Worm (Caenorhabditis elegans) whole organism, L4 larva: ENCODE data around the gene clec-187.

Experiments used
- F10B5.3 ChIP-seq: sonication (generic microtip); optimal IDR thresholded peaks from 2 replicates; lab custom pipeline; 2016; ENCODE audit warnings: mild to moderate bottlenecking, missing genetic modification characterization, missing compliant biosample characterization
- F26F4.8 ChIP-seq: fragments of 200-800 bp; sonication (Bioruptor generic); conservative IDR thresholded peaks from 2 replicates; pipeline ENCODE4 v1.3.6; 2022; ENCODE audit warnings: missing genetic modification characterization, missing compliant biosample characterization
- F37D6.2 ChIP-seq: sonication (generic microtip); optimal IDR thresholded peaks from 2 replicates; lab custom pipeline; 2016; ENCODE audit warnings: mild to moderate bottlenecking, missing genetic modification characterization, missing compliant biosample characterization
- R02D3.7 ChIP-seq: fragments of 150-350 bp; sonication (generic microtip); optimal IDR thresholded peaks from 3 replicates; lab custom pipeline; 2014; ENCODE audit warnings: missing biosample characterization, missing genetic modification characterization
- T20F7.1 ChIP-seq: fragments of 200-800 bp; sonication (Bioruptor generic); optimal IDR thresholded peaks from 2 replicates; lab custom pipeline; 2018; ENCODE audit warnings: mild to moderate bottlenecking, missing genetic modification characterization, missing compliant biosample characterization
- T26A8.4 ChIP-seq: fragments of 200-800 bp; sonication (Bioruptor generic); IDR thresholded peaks from 2 replicates; pipeline ENCODE4 v1.3.6; 2022; ENCODE audit warnings: missing genetic modification characterization, missing compliant biosample characterization
- Y105C5A.15 ChIP-seq: fragments of 200-800 bp; sonication (Bioruptor generic); IDR thresholded peaks from 2 replicates; pipeline ENCODE4 v1.3.6; 2022; ENCODE audit warnings: missing genetic modification characterization, missing compliant biosample characterization
- Y48G9A.11 ChIP-seq: fragments of 200-800 bp; sonication (Bioruptor generic); IDR thresholded peaks from 2 replicates; pipeline ENCODE4 v1.3.6; 2022; ENCODE audit warnings: missing genetic modification reagents, missing genetic modification characterization, missing compliant biosample characterization
- aha-1 ChIP-seq: fragments of 150-350 bp; peaks from one replicate; lab custom pipeline; 2014; ENCODE audit warnings: missing biosample characterization, missing genetic modification characterization
- aly-2 ChIP-seq: sonication (generic microtip); optimal IDR thresholded peaks from 2 replicates; lab custom pipeline; 2018; ENCODE audit warnings: missing biosample characterization, missing genetic modification characterization
- arid-1 ChIP-seq: fragments of 200-800 bp; sonication (Bioruptor generic); conservative IDR thresholded peaks from 2 replicates; pipeline ENCODE4 v1.3.6; 2022; ENCODE audit warnings: missing genetic modification reagents, missing genetic modification characterization, missing compliant biosample characterization
- ceh-28 ChIP-seq: fragments of 150-350 bp; optimal IDR thresholded peaks from 2 replicates; lab custom pipeline; 2014; ENCODE audit warnings: missing biosample characterization, missing genetic modification reagents, missing genetic modification characterization
- ceh-32 ChIP-seq: sonication (generic microtip); optimal IDR thresholded peaks from 2 replicates; lab custom pipeline; 2016; ENCODE audit warnings: mild to moderate bottlenecking, missing genetic modification characterization, missing compliant biosample characterization; ENCODE audit not compliant: poor library complexity
- ceh-82 ChIP-seq: sonication (generic microtip); optimal IDR thresholded peaks from 2 replicates; lab custom pipeline; 2017; ENCODE audit warnings: missing biosample characterization, missing genetic modification characterization
- daf-16 ChIP-seq, 3 experiments: sonication (generic microtip); optimal IDR thresholded peaks; 2 replicates each; lab custom pipeline; 2016 to 2017; ENCODE audit warnings: missing genetic modification characterization in 3 of 3, missing genetic modification reagents in 3 of 3, mild to moderate bottlenecking in 2 of 3, missing compliant biosample characterization in 2 of 3, missing biosample characterization in 1 of 3, moderate library complexity in 1 of 3
- daf-19 ChIP-seq: fragments of 200-800 bp; sonication (Bioruptor generic); conservative IDR thresholded peaks from 2 replicates; pipeline ENCODE4 v1.3.6; 2022; ENCODE audit warnings: missing genetic modification characterization, missing compliant biosample characterization
- dmd-6 ChIP-seq: fragments of 200-800 bp; sonication (Bioruptor generic); IDR thresholded peaks from 2 replicates; pipeline ENCODE4 v1.3.6; 2022; ENCODE audit warnings: missing genetic modification reagents, missing genetic modification characterization, missing compliant biosample characterization
- dmd-8 ChIP-seq: fragments of 200-800 bp; sonication (Bioruptor generic); IDR thresholded peaks from 2 replicates; pipeline ENCODE4 v1.3.6; 2022; ENCODE audit warnings: missing genetic modification characterization, missing compliant biosample characterization
- dmd-9 ChIP-seq: fragments of 200-800 bp; sonication (Bioruptor generic); IDR thresholded peaks from 2 replicates; pipeline ENCODE4 v1.3.6; 2022; ENCODE audit warnings: missing genetic modification reagents, missing genetic modification characterization, missing compliant biosample characterization
- dve-1 ChIP-seq: sonication (generic microtip); optimal IDR thresholded peaks from 2 replicates; lab custom pipeline; 2017; ENCODE audit warnings: antibody characterized with exemption, mild to moderate bottlenecking, missing genetic modification characterization, missing compliant biosample characterization; ENCODE audit not compliant: insufficient read depth
- egl-27 ChIP-seq: sonication (generic microtip); optimal IDR thresholded peaks from 3 replicates; lab custom pipeline; 2017; ENCODE audit warnings: missing biosample characterization, missing genetic modification reagents, missing genetic modification characterization
- fkh-10 ChIP-seq: fragments of 150-350 bp; optimal IDR thresholded peaks from 2 replicates; lab custom pipeline; 2014; ENCODE audit warnings: missing biosample characterization, missing genetic modification reagents, missing genetic modification characterization
- fos-1 ChIP-seq: fragments of 150-350 bp; optimal IDR thresholded peaks from 2 replicates; lab custom pipeline; 2014; ENCODE audit warnings: missing biosample characterization, missing genetic modification characterization
- hlh-11 ChIP-seq: fragments of 200-800 bp; sonication (Bioruptor generic); optimal IDR thresholded peaks from 2 replicates; lab custom pipeline; 2018; ENCODE audit warnings: mild to moderate bottlenecking, missing genetic modification characterization, missing compliant biosample characterization
- lir-3 ChIP-seq: sonication (generic microtip); optimal IDR thresholded peaks from 2 replicates; lab custom pipeline; 2016; ENCODE audit warnings: mild to moderate bottlenecking, missing genetic modification characterization, missing compliant biosample characterization
- mdl-1 ChIP-seq, 2 experiments: fragments of 150-350 bp in 1 of 2; sonication (generic microtip) in 1 of 2; optimal IDR thresholded peaks; 2 replicates each; lab custom pipeline; 2014 to 2017; ENCODE audit warnings: missing biosample characterization in 2 of 2, missing genetic modification characterization in 2 of 2
- mdt-29 ChIP-seq: fragments of 200-800 bp; sonication (Bioruptor generic); IDR thresholded peaks from 2 replicates; pipeline ENCODE4 v1.3.6; 2022; ENCODE audit warnings: missing genetic modification reagents, missing genetic modification characterization, missing compliant biosample characterization
- mes-2 ChIP-seq: sonication (generic microtip); optimal IDR thresholded peaks from 2 replicates; lab custom pipeline; 2016; ENCODE audit warnings: missing genotype, mild to moderate bottlenecking, missing genetic modification characterization, missing compliant biosample characterization; ENCODE audit not compliant: poor library complexity, severe bottlenecking
- mxl-2 ChIP-seq: fragments of 200-800 bp; sonication (Bioruptor generic); conservative IDR thresholded peaks from 2 replicates; pipeline ENCODE4 v1.3.6; 2022; ENCODE audit warnings: missing genetic modification reagents, missing genetic modification characterization, missing compliant biosample characterization
- mxl-3 ChIP-seq: fragments of 200-800 bp; sonication (Bioruptor generic); optimal IDR thresholded peaks from 2 replicates; lab custom pipeline; 2018; ENCODE audit warnings: mild to moderate bottlenecking, missing genetic modification characterization, missing compliant biosample characterization
- nhr-111 ChIP-seq: fragments of 200-800 bp; sonication (Bioruptor generic); optimal IDR thresholded peaks from 2 replicates; lab custom pipeline; 2018; ENCODE audit warnings: mild to moderate bottlenecking, missing genetic modification characterization, missing compliant biosample characterization
- nhr-28 ChIP-seq: fragments of 150-350 bp; optimal IDR thresholded peaks from 2 replicates; lab custom pipeline; 2014; ENCODE audit warnings: missing biosample characterization, missing genetic modification characterization
- nhr-48 ChIP-seq: sonication (generic microtip); optimal IDR thresholded peaks from 2 replicates; lab custom pipeline; 2016; ENCODE audit warnings: mild to moderate bottlenecking, missing genetic modification characterization, missing compliant biosample characterization
- pha-4 ChIP-seq, 2 experiments: fragments of 150-350 bp in 1 of 2; fragments of 200-800 bp in 1 of 2; sonication (Bioruptor generic) in 1 of 2; IDR thresholded peaks in 1 of 2; optimal IDR thresholded peaks in 1 of 2; 2 replicates each; pipeline versions ENCODE4 v1.3.6 to Lab custom; 2014 to 2022; ENCODE audit warnings: missing genetic modification characterization in 2 of 2, missing genetic modification reagents in 2 of 2, missing biosample characterization in 1 of 2, missing compliant biosample characterization in 1 of 2
- php-3 ChIP-seq: fragments of 200-800 bp; sonication (Bioruptor generic); IDR thresholded peaks from 2 replicates; pipeline ENCODE4 v1.3.6; 2022; ENCODE audit warnings: missing genetic modification reagents, missing genetic modification characterization, missing compliant biosample characterization
- pqm-1 ChIP-seq: sonication (generic microtip); optimal IDR thresholded peaks from 2 replicates; lab custom pipeline; 2017; ENCODE audit warnings: missing biosample characterization, missing genetic modification characterization
- set-16 ChIP-seq: fragments of 200-800 bp; sonication (Bioruptor generic); IDR thresholded peaks from 2 replicates; pipeline ENCODE4 v1.3.6; 2022; ENCODE audit warnings: missing genetic modification reagents, missing genetic modification characterization, missing compliant biosample characterization
- snpc-1.2 ChIP-seq: fragments of 200-800 bp; sonication (Bioruptor generic); IDR thresholded peaks from 2 replicates; pipeline ENCODE4 v1.3.6; 2022; ENCODE audit warnings: missing genetic modification reagents, missing genetic modification characterization, missing compliant biosample characterization
- tra-1 ChIP-seq: fragments of 200-800 bp; sonication (Bioruptor generic); IDR thresholded peaks from 2 replicates; pipeline ENCODE4 v1.3.6; 2022; ENCODE audit warnings: missing genetic modification reagents, missing genetic modification characterization, missing compliant biosample characterization
- unc-39 ChIP-seq: sonication (generic microtip); optimal IDR thresholded peaks from 2 replicates; lab custom pipeline; 2017; ENCODE audit warnings: missing biosample characterization, missing genetic modification characterization
- unc-62 ChIP-seq, 3 experiments: fragments of 150-350 bp in 1 of 3; sonication (generic microtip); optimal IDR thresholded peaks in 2 of 3; peaks in 1 of 3; 1 replicate in 1 of 3; 2 replicates in 2 of 3; lab custom pipeline; 2014 to 2017; ENCODE audit warnings: missing biosample characterization in 3 of 3, missing genetic modification characterization in 3 of 3, missing genetic modification reagents in 3 of 3, missing genotype in 1 of 3
- zip-2 ChIP-seq: fragments of 150-350 bp; optimal IDR thresholded peaks from 2 replicates; lab custom pipeline; 2014; ENCODE audit warnings: missing biosample characterization, missing genetic modification characterization

The clec-187 gene

DNA sequence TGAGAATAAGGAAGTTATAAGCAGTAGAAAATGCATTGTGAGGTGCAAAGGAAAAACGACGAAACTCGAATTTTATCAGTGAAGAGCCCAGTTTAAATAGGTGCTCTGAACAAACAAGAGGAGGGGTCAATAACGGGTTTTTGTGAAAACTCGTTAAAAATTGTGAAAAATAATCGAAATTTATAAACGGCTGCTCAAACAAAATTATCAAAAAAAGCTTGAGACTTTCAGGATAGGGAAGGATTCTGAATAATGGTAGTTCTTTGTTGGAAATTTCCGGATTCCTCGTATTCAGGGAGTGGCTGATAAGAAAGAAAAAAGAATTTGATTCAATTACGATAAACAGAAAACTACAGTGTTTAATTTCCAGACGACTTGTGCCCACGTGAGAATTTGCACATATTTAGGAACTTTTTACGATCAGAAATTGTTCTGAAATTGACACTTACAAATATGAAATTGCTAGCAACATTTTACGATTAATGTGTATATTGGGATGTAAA, at the start of gene clec-187:
clec-187 (minus strand) TSS at position 51 of the 503 bp plus-strand sequence.
- TF ChIP-seq aha-1 (tag; lab: Kevin White, UChicago) (peak; percentile 58), daf-16 (GFP tag; optimal IDR thresholded peaks at IDR 0.05; lab: Kevin White, UChicago) (no peak), daf-16 (tag; optimal IDR thresholded peaks at IDR 0.05; lab: Kevin White, UChicago) (peak; percentile 46), dve-1 (tag; lab: Kevin White, UChicago) (peak; percentile 5), hlh-11 (tag; lab: Kevin White, UChicago) (no peak)

DNA sequence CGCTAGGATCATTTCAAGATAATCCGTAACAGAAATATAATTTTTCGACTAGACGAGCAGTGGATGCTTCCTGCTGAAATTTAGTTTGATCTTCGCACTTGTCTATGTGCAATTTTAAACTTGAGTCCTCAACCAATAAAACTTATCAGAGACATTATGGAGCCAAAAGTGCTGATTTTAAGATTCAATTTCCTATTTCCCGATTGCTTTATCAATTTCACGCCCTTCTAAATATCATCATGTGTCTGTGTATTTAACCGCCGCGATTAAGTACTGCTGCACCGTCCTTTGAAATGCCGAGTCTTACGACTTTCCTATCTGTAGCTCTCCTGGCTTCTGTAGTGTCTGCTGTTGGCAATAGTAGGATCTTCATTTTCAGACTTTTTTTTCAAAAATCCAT, 49.7 kb upstream of the clec-187 start, which contains the start of gene C32H11.4:
C32H11.4 (plus strand) TSS at position 238 of the 400 bp plus-strand sequence.
- TF ChIP-seq T20F7.1, result no peak
- no peak for TF ChIP-seq pha-4 (GFP tag; IDR thresholded peaks at IDR 0.05; lab: Robert Waterston, UW)
- no peak for TF ChIP-seq pha-4 (tag; optimal IDR thresholded peaks at IDR 0.05; lab: Kevin White, UChicago)
- TF ChIP-seq daf-16 (GFP tag; optimal IDR thresholded peaks at IDR 0.05; lab: Kevin White, UChicago), result no peak
- peak; percentile 64 for TF ChIP-seq daf-16 (tag; optimal IDR thresholded peaks at IDR 0.05; lab: Kevin White, UChicago)
- peak; percentile 73 for TF ChIP-seq pqm-1 (tag; lab: Kevin White, UChicago)
- TF ChIP-seq dmd-8, result no peak
- peak; percentile 69 for TF ChIP-seq php-3 (GFP tag; lab: Robert Waterston, UW)
- TF ChIP-seq Y48G9A.11 (GFP tag; lab: Robert Waterston, UW), result no peak
- no peak for TF ChIP-seq zip-2 (tag; lab: Kevin White, UChicago)
- TF ChIP-seq unc-62 (GFP tag; optimal IDR thresholded peaks at IDR 0.05 in 1 of 2; lab: Kevin White, UChicago), result no peak
- no peak for TF ChIP-seq unc-62 (tag; optimal IDR thresholded peaks at IDR 0.05; lab: Kevin White, UChicago)
- TF ChIP-seq unc-39 (tag; lab: Kevin White, UChicago), result no peak
- no peak for TF ChIP-seq snpc-1.2 (GFP tag; lab: Robert Waterston, UW)
- TF ChIP-seq F37D6.2 (tag; lab: Kevin White, UChicago), result no peak
- no peak for TF ChIP-seq R02D3.7 (tag; lab: Kevin White, UChicago)
- TF ChIP-seq daf-19 (GFP tag; lab: Robert Waterston, UW), result no peak
- TF ChIP-seq nhr-48 (tag; lab: Kevin White, UChicago), result peak; percentile 67
- TF ChIP-seq tra-1 (GFP tag; lab: Robert Waterston, UW), result no peak
- TF ChIP-seq F26F4.8 (GFP tag; lab: Robert Waterston, UW), result no peak
- TF ChIP-seq mxl-2 (GFP tag; lab: Robert Waterston, UW), result no peak
- TF ChIP-seq hlh-11 (tag; lab: Kevin White, UChicago), result peak; percentile 46
- TF ChIP-seq T26A8.4 (GFP tag; lab: Robert Waterston, UW), result no peak
- no peak for TF ChIP-seq set-16 (GFP tag; lab: Robert Waterston, UW)
- no peak for TF ChIP-seq arid-1
- TF ChIP-seq dmd-6 (GFP tag; lab: Robert Waterston, UW), result peak; percentile 82
- TF ChIP-seq mxl-3 (GFP tag; lab: Kevin White, UChicago), result no peak
- TF ChIP-seq nhr-28 (tag; lab: Kevin White, UChicago), result peak; percentile 8
- no peak for TF ChIP-seq fkh-10 (GFP tag; lab: Kevin White, UChicago)
- TF ChIP-seq mdl-1 (tag; optimal IDR thresholded peaks at IDR 0.05; lab: Kevin White, UChicago), result no peak
- TF ChIP-seq lir-3, result no peak
- no peak for TF ChIP-seq dmd-9 (GFP tag; lab: Robert Waterston, UW)
- TF ChIP-seq mdt-29 (GFP tag; lab: Robert Waterston, UW), result no peak
- no peak for TF ChIP-seq aly-2 (tag; lab: Kevin White, UChicago)

DNA sequence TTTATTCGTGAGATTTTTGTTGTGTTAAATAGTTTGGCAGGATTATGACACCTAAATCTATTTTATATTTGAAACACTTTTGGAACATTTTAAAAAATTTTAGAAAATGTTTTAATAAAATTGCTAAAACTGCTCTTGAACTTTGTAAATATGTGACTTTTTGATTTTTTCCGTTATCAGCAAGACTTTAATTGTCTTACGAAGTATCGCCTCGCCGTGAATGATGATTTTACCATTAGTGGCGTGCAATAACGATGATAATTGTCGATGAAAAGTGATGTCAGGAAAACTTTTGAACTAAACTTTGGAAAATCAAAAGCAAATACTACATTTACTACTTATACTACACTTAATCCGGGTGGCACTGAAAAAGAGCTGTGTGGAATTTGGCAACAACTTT, 49.3 kb upstream of the clec-187 start:
- TF ChIP-seq egl-27 (tag; lab: Kevin White, UChicago) (no peak), unc-39 (tag; lab: Kevin White, UChicago) (no peak), ceh-28 (tag; lab: Kevin White, UChicago) (no peak), nhr-28 (tag; lab: Kevin White, UChicago) (peak; percentile 66), nhr-48 (tag; lab: Kevin White, UChicago) (no peak), pqm-1 (tag; lab: Kevin White, UChicago) (peak; percentile 25), daf-16 (GFP tag; optimal IDR thresholded peaks at IDR 0.05; lab: Kevin White, UChicago) (no peak), daf-16 (tag; optimal IDR thresholded peaks at IDR 0.05; lab: Kevin White, UChicago) (peak; percentile 34), dmd-6 (GFP tag; lab: Robert Waterston, UW) (peak; percentile 69), mes-2 (no peak), nhr-111 (GFP tag; lab: Kevin White, UChicago) (no peak), ceh-82 (tag; lab: Kevin White, UChicago) (no peak), arid-1 (no peak), set-16 (GFP tag; lab: Robert Waterston, UW) (no peak), fos-1 (tag; lab: Kevin White, UChicago) (no peak), F10B5.3 (no peak), Y105C5A.15 (GFP tag; lab: Robert Waterston, UW) (no peak), ceh-32 (tag; lab: Kevin White, UChicago) (no peak), fkh-10 (GFP tag; lab: Kevin White, UChicago) (no peak), unc-62 (GFP tag; optimal IDR thresholded peaks at IDR 0.05 in 1 of 2; lab: Kevin White, UChicago) (peak in 1 of 2 experiments; percentile 22), unc-62 (tag; optimal IDR thresholded peaks at IDR 0.05; lab: Kevin White, UChicago) (no peak)
